Worm (Caenorhabditis elegans): ENCODE results near the gene mrps-21.
A peak's percentile ranks its signal among the peaks of the same experiment; 100 is the strongest.

Gene mrps-21

DNA sequence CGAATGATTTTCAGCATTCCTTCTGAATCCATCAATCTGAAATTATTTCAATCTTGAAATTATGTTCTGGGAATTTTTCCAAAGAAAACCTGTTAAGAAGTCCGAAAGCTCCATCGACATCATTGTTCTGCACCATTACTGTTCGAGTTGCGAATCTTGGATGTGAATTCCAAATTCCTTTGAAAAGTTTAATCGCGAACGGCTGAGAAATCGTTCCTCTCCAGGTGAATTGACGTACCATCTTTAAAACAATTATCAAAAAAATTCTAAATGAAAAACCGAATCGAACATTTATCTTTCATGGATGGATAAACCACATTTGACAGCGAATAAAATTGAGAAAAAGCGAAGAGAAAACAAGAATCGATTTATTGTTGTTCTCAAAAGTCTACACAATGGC lies at the start of gene mrps-21:
mrps-21 (minus strand) TSS at position 241 of the 400 bp plus-strand sequence.
- TF ChIP-seq cog-1 (tag; optimal IDR thresholded peaks at IDR 0.05) (no peak), ref-1 (GFP tag; conservative IDR thresholded peaks at IDR 0.05) (no peak), klf-2 (GFP tag; conservative IDR thresholded peaks at IDR 0.05) (no peak), tab-1 (GFP tag; IDR thresholded peaks at IDR 0.05) (no peak), flt-1 (GFP tag; IDR thresholded peaks at IDR 0.05) (no peak), T22C8.4 (GFP tag; IDR thresholded peaks at IDR 0.05) (no peak), ztf-23 (GFP tag; IDR thresholded peaks at IDR 0.05) (no peak), med-1 (GFP tag; optimal IDR thresholded peaks at IDR 0.05; ENCODE audit: insufficient read depth) (no peak), ztf-29 (GFP tag; IDR thresholded peaks at IDR 0.05) (no peak)

DNA sequence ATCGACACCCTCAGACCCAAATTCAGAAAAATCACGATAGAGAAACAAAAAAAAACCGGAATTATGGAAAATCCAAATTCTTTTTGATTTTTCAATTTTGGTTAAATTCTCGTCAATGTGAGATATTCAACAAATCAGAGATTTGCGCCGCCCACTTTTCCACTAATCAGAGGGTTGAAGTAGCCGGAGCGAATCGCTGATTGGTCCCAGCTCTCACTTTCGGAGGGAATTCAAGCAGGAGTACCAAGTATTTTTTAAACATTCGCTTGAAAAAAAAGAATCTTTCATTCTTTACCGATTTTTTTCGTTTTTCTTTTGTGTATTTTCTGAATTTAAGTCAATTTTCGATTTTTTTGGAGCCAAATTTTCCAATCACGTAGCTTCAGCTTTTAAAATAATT lies 46.6 kb upstream of the mrps-21 start:
- TF ChIP-seq ztf-29 (GFP tag; IDR thresholded peaks at IDR 0.05) (no peak), flt-1 (GFP tag; IDR thresholded peaks at IDR 0.05) (no peak), cog-1 (tag; optimal IDR thresholded peaks at IDR 0.05) (no peak), T22C8.4 (GFP tag; IDR thresholded peaks at IDR 0.05) (no peak), med-1 (GFP tag; optimal IDR thresholded peaks at IDR 0.05; ENCODE audit: insufficient read depth) (no peak), tab-1 (GFP tag; IDR thresholded peaks at IDR 0.05) (no peak), klf-2 (GFP tag; conservative IDR thresholded peaks at IDR 0.05) (no peak), ref-1 (GFP tag; conservative IDR thresholded peaks at IDR 0.05) (no peak), ztf-23 (GFP tag; IDR thresholded peaks at IDR 0.05) (no peak)

DNA sequence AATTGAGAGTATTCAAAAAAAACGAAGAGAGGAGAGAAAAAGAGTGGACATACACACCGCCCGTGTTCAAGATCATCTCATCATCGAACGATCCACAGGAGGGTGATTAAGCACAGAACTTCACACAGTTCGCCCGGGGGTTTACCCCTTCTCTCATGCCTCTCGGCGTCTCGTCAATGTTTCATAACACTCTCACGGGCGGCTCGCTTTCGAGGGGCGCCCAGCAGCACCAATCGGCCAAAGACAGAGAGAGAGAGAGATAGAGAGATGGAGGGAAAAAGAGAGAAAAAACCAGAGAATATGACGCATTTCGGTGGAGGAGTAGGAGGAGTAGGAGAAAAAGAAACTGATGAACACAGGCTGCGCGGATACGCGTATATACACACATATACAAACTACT lies 45.9 kb upstream of the mrps-21 start:
- no peak for TF ChIP-seq flt-1 (GFP tag; IDR thresholded peaks at IDR 0.05)
- TF ChIP-seq cog-1 (tag; optimal IDR thresholded peaks at IDR 0.05) = no peak
- TF ChIP-seq klf-2 (GFP tag; conservative IDR thresholded peaks at IDR 0.05) = no peak
- TF ChIP-seq ztf-23 (GFP tag; IDR thresholded peaks at IDR 0.05) = no peak
- no peak for TF ChIP-seq ztf-29 (GFP tag; IDR thresholded peaks at IDR 0.05)
- TF ChIP-seq tab-1 (GFP tag; IDR thresholded peaks at IDR 0.05) = no peak
- TF ChIP-seq ref-1 (GFP tag; conservative IDR thresholded peaks at IDR 0.05) = no peak
- no peak for TF ChIP-seq T22C8.4 (GFP tag; IDR thresholded peaks at IDR 0.05)
- TF ChIP-seq med-1 (GFP tag; optimal IDR thresholded peaks at IDR 0.05; ENCODE audit: insufficient read depth) = no peak

DNA sequence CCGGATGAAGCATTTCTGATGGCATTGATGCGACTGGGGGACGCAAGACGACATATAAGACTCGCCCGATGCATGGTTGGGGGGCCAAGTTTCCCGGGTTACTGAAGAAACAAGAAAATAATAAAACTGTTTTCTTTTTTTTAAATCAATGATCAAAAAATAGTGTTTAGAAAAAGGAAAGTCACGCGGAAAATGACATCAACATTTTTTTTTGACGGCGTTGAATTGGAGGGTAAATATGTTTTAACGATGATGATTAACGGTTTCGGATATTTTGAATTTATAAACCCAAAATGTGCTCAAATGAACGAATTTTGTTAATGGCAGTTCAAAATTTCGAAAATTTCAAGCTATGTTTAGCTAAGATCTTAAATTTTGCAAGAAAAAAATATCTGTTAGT lies 44.6 kb upstream of the mrps-21 start, which contains the start of gene ogdh-1:
ogdh-1 (minus strand) TSS at position 101 of the 400 bp plus-strand sequence.
- TF ChIP-seq flt-1 (GFP tag; IDR thresholded peaks at IDR 0.05) = no peak
- TF ChIP-seq ztf-29 (GFP tag; IDR thresholded peaks at IDR 0.05) = no peak
- no peak for TF ChIP-seq tab-1 (GFP tag; IDR thresholded peaks at IDR 0.05)
- no peak for TF ChIP-seq ztf-23 (GFP tag; IDR thresholded peaks at IDR 0.05)
- no peak for TF ChIP-seq cog-1 (tag; optimal IDR thresholded peaks at IDR 0.05)
- no peak for TF ChIP-seq T22C8.4 (GFP tag; IDR thresholded peaks at IDR 0.05)
- no peak for TF ChIP-seq ref-1 (GFP tag; conservative IDR thresholded peaks at IDR 0.05)
- TF ChIP-seq med-1 (GFP tag; optimal IDR thresholded peaks at IDR 0.05; ENCODE audit: insufficient read depth) = no peak
- TF ChIP-seq klf-2 (GFP tag; conservative IDR thresholded peaks at IDR 0.05) = no peak

ce11 chrIV:4702077-4702476 lies 42.8 kb upstream of the mrps-21 start:
- 0 out of 2 replicates have a peak, but pooled peaks have one; percentile 32 for TF ChIP-seq klf-2 (GFP tag; conservative IDR thresholded peaks at IDR 0.05)

ce11 chrIV:4692463-4692862 lies 33.1 kb upstream of the mrps-21 start, which contains the start of gene spe-51:
Gene spe-51, plus strand, starts transcription at chrIV:4692763.
- TF ChIP-seq tab-1 (GFP tag; IDR thresholded peaks at IDR 0.05) (no peak), T22C8.4 (GFP tag; IDR thresholded peaks at IDR 0.05) (no peak), flt-1 (GFP tag; IDR thresholded peaks at IDR 0.05) (no peak), ref-1 (GFP tag; conservative IDR thresholded peaks at IDR 0.05) (no peak), ztf-23 (GFP tag; IDR thresholded peaks at IDR 0.05) (no peak), med-1 (GFP tag; optimal IDR thresholded peaks at IDR 0.05; ENCODE audit: insufficient read depth) (no peak), klf-2 (GFP tag; conservative IDR thresholded peaks at IDR 0.05) (no peak), cog-1 (tag; optimal IDR thresholded peaks at IDR 0.05) (no peak), ztf-29 (GFP tag; IDR thresholded peaks at IDR 0.05) (no peak)

DNA sequence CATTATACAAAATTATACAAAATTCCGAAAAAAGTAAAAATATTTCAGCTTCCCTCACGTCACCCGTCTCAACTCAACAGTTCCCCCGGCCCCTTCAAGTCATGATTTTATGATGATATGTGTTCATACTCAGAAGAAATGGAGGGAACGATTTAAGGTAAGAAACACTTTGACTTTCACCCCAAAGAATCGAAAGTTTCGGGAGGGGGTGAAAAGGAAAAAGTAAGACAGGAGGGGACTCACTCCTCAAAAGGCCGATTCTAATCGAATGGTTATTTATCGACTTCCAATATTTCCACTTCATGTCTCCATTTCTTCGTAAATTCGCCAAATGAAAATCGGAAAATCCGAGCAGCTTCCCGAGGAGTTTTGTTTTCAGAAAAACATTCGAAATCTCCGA lies 28.9 kb upstream of the mrps-21 start, which contains the start of gene bus-4:
bus-4 (plus strand) TSS at position 49 of the 400 bp plus-strand sequence.
- TF ChIP-seq med-1 (GFP tag; optimal IDR thresholded peaks at IDR 0.05; ENCODE audit: insufficient read depth) (no peak), ztf-29 (GFP tag; IDR thresholded peaks at IDR 0.05) (no peak), ztf-23 (GFP tag; IDR thresholded peaks at IDR 0.05) (no peak), ref-1 (GFP tag; conservative IDR thresholded peaks at IDR 0.05) (no peak), klf-2 (GFP tag; conservative IDR thresholded peaks at IDR 0.05) (no peak), T22C8.4 (GFP tag; IDR thresholded peaks at IDR 0.05) (no peak), flt-1 (GFP tag; IDR thresholded peaks at IDR 0.05) (no peak)

ce11 chrIV:4686898-4687297 lies 27.6 kb upstream of the mrps-21 start:
- TF ChIP-seq T22C8.4 (GFP tag; IDR thresholded peaks at IDR 0.05) (no peak), flt-1 (GFP tag; IDR thresholded peaks at IDR 0.05) (no peak), klf-2 (GFP tag; conservative IDR thresholded peaks at IDR 0.05) (no peak), med-1 (GFP tag; optimal IDR thresholded peaks at IDR 0.05; ENCODE audit: insufficient read depth) (no peak), ztf-29 (GFP tag; IDR thresholded peaks at IDR 0.05) (no peak), cog-1 (tag; optimal IDR thresholded peaks at IDR 0.05) (no peak), ref-1 (GFP tag; conservative IDR thresholded peaks at IDR 0.05) (no peak), ztf-23 (GFP tag; IDR thresholded peaks at IDR 0.05) (no peak), tab-1 (GFP tag; IDR thresholded peaks at IDR 0.05) (no peak)

ce11 chrIV:4686291-4686830 lies 27.0 kb upstream of the mrps-21 start:
- no peak for TF ChIP-seq flt-1 (GFP tag; IDR thresholded peaks at IDR 0.05)
- no peak for TF ChIP-seq cog-1 (tag; optimal IDR thresholded peaks at IDR 0.05)
- TF ChIP-seq ref-1 (GFP tag; conservative IDR thresholded peaks at IDR 0.05) = no peak
- TF ChIP-seq ztf-23 (GFP tag; IDR thresholded peaks at IDR 0.05) = no peak
- TF ChIP-seq ztf-29 (GFP tag; IDR thresholded peaks at IDR 0.05) = no peak
- TF ChIP-seq med-1 (GFP tag; optimal IDR thresholded peaks at IDR 0.05; ENCODE audit: insufficient read depth) = no peak

DNA sequence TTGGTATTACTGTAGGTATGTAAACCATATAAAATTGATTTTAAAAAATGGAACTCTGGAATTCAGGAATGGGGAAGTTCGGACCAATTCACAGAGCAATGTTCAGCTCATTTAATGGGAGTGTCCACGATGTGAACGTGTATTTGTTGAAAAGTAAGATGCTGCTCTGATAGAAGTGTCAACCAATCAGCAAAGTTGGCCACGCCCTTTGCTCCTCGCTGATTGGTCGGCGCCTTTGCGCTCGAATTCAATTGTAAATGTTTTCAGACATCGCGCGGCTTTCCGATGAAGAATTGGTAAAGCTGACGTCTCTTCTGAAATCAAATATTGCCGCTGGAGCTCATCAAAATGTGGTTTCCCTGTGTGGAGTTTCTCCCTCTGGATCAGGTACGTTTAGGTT lies 23.8 kb upstream of the mrps-21 start:
- no peak for TF ChIP-seq klf-2 (GFP tag; conservative IDR thresholded peaks at IDR 0.05)
- no peak for TF ChIP-seq tab-1 (GFP tag; IDR thresholded peaks at IDR 0.05)
- no peak for TF ChIP-seq ref-1 (GFP tag; conservative IDR thresholded peaks at IDR 0.05)
- no peak for TF ChIP-seq T22C8.4 (GFP tag; IDR thresholded peaks at IDR 0.05)
- TF ChIP-seq ztf-23 (GFP tag; IDR thresholded peaks at IDR 0.05) = no peak
- TF ChIP-seq ztf-29 (GFP tag; IDR thresholded peaks at IDR 0.05) = no peak
- TF ChIP-seq cog-1 (tag; optimal IDR thresholded peaks at IDR 0.05) = no peak
- no peak for TF ChIP-seq med-1 (GFP tag; optimal IDR thresholded peaks at IDR 0.05; ENCODE audit: insufficient read depth)
- no peak for TF ChIP-seq flt-1 (GFP tag; IDR thresholded peaks at IDR 0.05)
